Fruit fly (Drosophila melanogaster) whole organism, embryonic: Measurements from ENCODE around the gene cic.

Experiments
- Awh ChIP-seq: fragments of 200-800 bp; sonication (Bioruptor generic); IDR thresholded peaks from 2 replicates; pipeline ENCODE4, ENCODE4 v1.3.6; 2022; ENCODE audit warnings: missing biosample characterization, missing genetic modification characterization
- Blimp-1 ChIP-seq: fragments of 200-800 bp; sonication (Bioruptor generic); optimal IDR thresholded peaks from 3 replicates; lab custom pipeline; 2018; ENCODE audit warnings: missing biosample characterization, missing genetic modification characterization, mild to moderate bottlenecking, moderate library complexity, missing genetic modification reagents
- CG10321 ChIP-seq: fragments of 200-800 bp; sonication (Bioruptor generic); IDR thresholded peaks from 2 replicates; pipeline ENCODE4 v1.3.6; 2022; ENCODE audit warnings: missing biosample characterization, missing genetic modification characterization
- CG10979 ChIP-seq: fragments of 200-800 bp; sonication (Bioruptor generic); optimal IDR thresholded peaks from 2 replicates; lab custom pipeline; 2018; ENCODE audit warnings: missing biosample characterization, mild to moderate bottlenecking, missing genetic modification characterization, moderate library complexity
- CG11085 ChIP-seq: fragments of 200-800 bp; sonication (Bioruptor generic); IDR thresholded peaks from 2 replicates; pipeline ENCODE4 v1.3.6; 2022; ENCODE audit warnings: missing biosample characterization, missing genetic modification characterization
- CG11560 ChIP-seq: fragments of 200-800 bp; sonication (Bioruptor generic); IDR thresholded peaks from 3 replicates; pipeline ENCODE4 v1.3.6; 2022; ENCODE audit warnings: missing biosample characterization, missing genetic modification characterization
- CG12391 ChIP-seq: fragments of 200-800 bp; sonication (Bioruptor generic); optimal IDR thresholded peaks from 3 replicates; lab custom pipeline; 2018; ENCODE audit warnings: missing biosample characterization, mild to moderate bottlenecking, missing genetic modification characterization, moderate library complexity
- CG17361 ChIP-seq: fragments of 200-800 bp; sonication (Bioruptor generic); IDR thresholded peaks from 3 replicates; pipeline ENCODE4 v1.3.6; 2022; ENCODE audit warnings: missing biosample characterization, missing genetic modification characterization
- CG17802 ChIP-seq: fragments of 200-800 bp; sonication (Bioruptor generic); optimal IDR thresholded peaks from 2 replicates; lab custom pipeline; 2018; ENCODE audit warnings: missing biosample characterization, mild to moderate bottlenecking, missing genetic modification characterization, moderate library complexity
- CG18262 ChIP-seq: fragments of 200-800 bp; optimal IDR thresholded peaks from 3 replicates; lab custom pipeline; 2019; ENCODE audit warnings: missing biosample characterization, mild to moderate bottlenecking, missing genetic modification characterization, moderate library complexity
- CG18764 ChIP-seq: fragments of 200-800 bp; sonication (Bioruptor generic); optimal IDR thresholded peaks from 3 replicates; lab custom pipeline; 2016; ENCODE audit warnings: missing biosample characterization, missing genetic modification characterization
- CG2712 ChIP-seq: fragments of 200-800 bp; optimal IDR thresholded peaks from 3 replicates; lab custom pipeline; 2019; ENCODE audit warnings: missing biosample characterization, mild to moderate bottlenecking, missing genetic modification characterization, moderate library complexity
- CG2875 ChIP-seq: fragments of 200-800 bp; sonication (Bioruptor generic); optimal IDR thresholded peaks from 2 replicates; lab custom pipeline; 2017; ENCODE audit warnings: missing biosample characterization, mild to moderate bottlenecking, missing genetic modification characterization, missing genetic modification reagents
- CG4360 ChIP-seq: fragments of 200-800 bp; sonication (Bioruptor generic); IDR thresholded peaks from 2 replicates; pipeline ENCODE4 v1.3.6; 2022; ENCODE audit warnings: missing biosample characterization, missing genetic modification characterization
- CG4707 ChIP-seq: fragments of 200-800 bp; sonication (Bioruptor generic); optimal IDR thresholded peaks from 2 replicates; lab custom pipeline; 2018; ENCODE audit warnings: missing biosample characterization, mild to moderate bottlenecking, missing genetic modification characterization, moderate library complexity
- CG9215 ChIP-seq: fragments of 200-800 bp; sonication (Bioruptor generic); IDR thresholded peaks from 2 replicates; pipeline ENCODE4 v1.3.6; 2022; ENCODE audit warnings: missing biosample characterization, missing genetic modification characterization
- CoRest ChIP-seq: fragments of 200-800 bp; sonication (Bioruptor generic); optimal IDR thresholded peaks from 3 replicates; lab custom pipeline; 2018; ENCODE audit warnings: missing biosample characterization, mild to moderate bottlenecking, missing genetic modification characterization, moderate library complexity
- Dek ChIP-seq: fragments of 200-800 bp; sonication (Bioruptor generic); optimal IDR thresholded peaks from 3 replicates; lab custom pipeline; 2019; ENCODE audit warnings: missing biosample characterization, mild to moderate bottlenecking, missing genetic modification characterization, moderate library complexity
- Dip2 ChIP-seq: fragments of 200-800 bp; sonication (Bioruptor generic); IDR thresholded peaks from 2 replicates; pipeline ENCODE4 v1.3.6; 2022; ENCODE audit warnings: missing biosample characterization, missing genetic modification characterization
- Eip74EF ChIP-seq, 2 experiments: fragments of 200-800 bp in 1 of 2; fragments of >200 bp in 1 of 2; sonication (Bioruptor generic) in 1 of 2; optimal IDR thresholded peaks; 2 replicates each; lab custom pipeline; 2017 to 2019; ENCODE audit warnings: missing biosample characterization in 2 of 2, missing genetic modification characterization in 2 of 2, mild to moderate bottlenecking in 1 of 2, moderate library complexity in 1 of 2
- Elba2 ChIP-seq: fragments of 200-800 bp; sonication (Bioruptor generic); optimal IDR thresholded peaks from 3 replicates; lab custom pipeline; 2016; ENCODE audit warnings: missing biosample characterization, missing genetic modification characterization
- Myb ChIP-seq: fragments of 200-800 bp; sonication (Bioruptor generic); optimal IDR thresholded peaks from 2 replicates; lab custom pipeline; 2016; ENCODE audit warnings: missing biosample characterization, missing genetic modification characterization
- Scr ChIP-seq: fragments of 200-800 bp; sonication (Bioruptor generic); IDR thresholded peaks from 2 replicates; pipeline ENCODE4 v1.3.6; 2022; ENCODE audit warnings: missing biosample characterization, missing genetic modification characterization; ENCODE audit not compliant: partially characterized antibody
- Side ChIP-seq: fragments of 200-800 bp; sonication (Bioruptor generic); optimal IDR thresholded peaks from 2 replicates; lab custom pipeline; 2016; ENCODE audit warnings: missing biosample characterization, missing genetic modification characterization
- amos ChIP-seq: fragments of 200-800 bp; sonication (Bioruptor generic); IDR thresholded peaks from 2 replicates; pipeline ENCODE4 v1.3.6; 2022; ENCODE audit warnings: missing biosample characterization, missing genetic modification characterization; ENCODE audit not compliant: partially characterized antibody
- ara ChIP-seq: fragments of 200-800 bp; sonication (Bioruptor generic); IDR thresholded peaks from 2 replicates; pipeline ENCODE4 v1.3.6; 2022; ENCODE audit warnings: missing biosample characterization, missing genetic modification characterization
- bsh ChIP-seq, 2 experiments: fragments of 200-800 bp; sonication (Bioruptor generic); optimal IDR thresholded peaks; 2 replicates each; lab custom pipeline; 2017 to 2018; ENCODE audit warnings: mild to moderate bottlenecking in 2 of 2, missing biosample characterization in 2 of 2, missing genetic modification characterization in 2 of 2, moderate library complexity in 1 of 2
- chinmo ChIP-seq: fragments of 200-800 bp; sonication (Bioruptor generic); IDR thresholded peaks from 4 replicates; pipeline ENCODE4 v1.3.6; 2022; ENCODE audit warnings: missing biosample characterization, missing genetic modification characterization; ENCODE audit not compliant: partially characterized antibody
- dmrt11E ChIP-seq: fragments of 200-800 bp; sonication (Bioruptor generic); optimal IDR thresholded peaks from 3 replicates; lab custom pipeline; 2018; ENCODE audit warnings: missing biosample characterization, mild to moderate bottlenecking, missing genetic modification characterization, moderate library complexity
- dpn ChIP-seq, 2 experiments: fragments of 200-800 bp; sonication (Bioruptor generic); optimal IDR thresholded peaks; 3 replicates each; lab custom pipeline; 2016; ENCODE audit warnings: missing biosample characterization in 2 of 2, missing genetic modification characterization in 2 of 2
- dysf ChIP-seq: fragments of 200-800 bp; sonication (Bioruptor generic); IDR thresholded peaks from 3 replicates; pipeline ENCODE4 v1.3.6; 2022; ENCODE audit warnings: missing biosample characterization, missing genetic modification characterization
- en ChIP-seq: fragments of 200-800 bp; sonication (Bioruptor generic); optimal IDR thresholded peaks from 2 replicates; lab custom pipeline; 2016; ENCODE audit warnings: missing biosample characterization, missing genetic modification characterization
- fd96Cb ChIP-seq: fragments of 200-800 bp; sonication (Bioruptor generic); optimal IDR thresholded peaks from 2 replicates; lab custom pipeline; 2018; ENCODE audit warnings: missing biosample characterization, mild to moderate bottlenecking, missing genetic modification characterization, moderate library complexity
- gsb-n ChIP-seq: fragments of 200-800 bp; sonication (Bioruptor generic); optimal IDR thresholded peaks from 3 replicates; lab custom pipeline; 2018; ENCODE audit warnings: missing biosample characterization, mild to moderate bottlenecking, missing genetic modification characterization
- hth ChIP-seq: fragments of >200 bp; optimal IDR thresholded peaks from 2 replicates; lab custom pipeline; 2017; ENCODE audit warnings: inconsistent platforms
- jing ChIP-seq: fragments of 200-800 bp; sonication (Bioruptor generic); optimal IDR thresholded peaks from 2 replicates; lab custom pipeline; 2018; ENCODE audit warnings: missing biosample characterization, mild to moderate bottlenecking, missing genetic modification characterization
- lola ChIP-seq, 3 experiments: fragments of >200 bp in 2 of 3; fragments of 200-800 bp in 1 of 3; sonication (Bioruptor generic) in 1 of 3; optimal IDR thresholded peaks; 2 replicates each; lab custom pipeline; 2017 to 2019; ENCODE audit warnings: missing biosample characterization in 3 of 3, missing genetic modification characterization in 3 of 3, mild to moderate bottlenecking in 1 of 3, moderate library complexity in 1 of 3
- mirr ChIP-seq: fragments of 200-800 bp; sonication (Bioruptor generic); optimal IDR thresholded peaks from 3 replicates; lab custom pipeline; 2018; ENCODE audit warnings: missing biosample characterization, mild to moderate bottlenecking, missing genetic modification characterization
- nmo ChIP-seq: fragments of 200-800 bp; sonication (Bioruptor generic); optimal IDR thresholded peaks from 2 replicates; lab custom pipeline; 2018; ENCODE audit warnings: missing biosample characterization, mild to moderate bottlenecking, missing genetic modification characterization, moderate library complexity
- phol ChIP-seq: fragments of 200-800 bp; sonication (Bioruptor generic); optimal IDR thresholded peaks from 3 replicates; lab custom pipeline; 2018; ENCODE audit warnings: missing biosample characterization, mild to moderate bottlenecking, missing genetic modification characterization, moderate library complexity
- sd ChIP-seq: fragments of 200-800 bp; sonication (Bioruptor generic); optimal IDR thresholded peaks from 3 replicates; lab custom pipeline; 2018; ENCODE audit warnings: missing biosample characterization, mild to moderate bottlenecking, missing genetic modification characterization, moderate library complexity
- sens ChIP-seq: fragments of 200-800 bp; sonication (Bioruptor generic); peaks from one replicate; lab custom pipeline; 2016; ENCODE audit warnings: missing biosample characterization, missing genetic modification characterization
- shn ChIP-seq: fragments of 200-800 bp; sonication (Bioruptor generic); optimal IDR thresholded peaks from 3 replicates; lab custom pipeline; 2016; ENCODE audit warnings: missing biosample characterization, missing genetic modification characterization
- tgo ChIP-seq: fragments of 200-800 bp; sonication (Bioruptor generic); IDR thresholded peaks from 3 replicates; pipeline ENCODE4 v1.3.6; 2022; ENCODE audit warnings: missing biosample characterization, missing genetic modification characterization
- tin ChIP-seq: fragments of 200-800 bp; sonication (Bioruptor generic); optimal IDR thresholded peaks from 3 replicates; lab custom pipeline; 2016; ENCODE audit warnings: missing biosample characterization, missing genetic modification characterization
- zf30C ChIP-seq: fragments of 200-800 bp; sonication (Bioruptor generic); optimal IDR thresholded peaks from 3 replicates; lab custom pipeline; 2018; ENCODE audit warnings: missing biosample characterization, mild to moderate bottlenecking, missing genetic modification characterization

Gene cic

dm6 chr3R:20257180-20257936 is 4.8 kb downstream of the cic start (continued):
- peak; percentile 3 for TF ChIP-seq gsb-n (tag; lab: Kevin White, UChicago)
- no peak; the same call in 1 of the 2 replicates for TF ChIP-seq amos
- no peak for TF ChIP-seq tin (GFP tag; lab: Kevin White, UChicago)
- no peak for TF ChIP-seq Myb (GFP tag; lab: Kevin White, UChicago)
- peak; percentile 92 for TF ChIP-seq CG4360 (GFP tag; lab: Robert Waterston, UW)
- peak; percentile 41; the same call in 1 of the 3 replicates for TF ChIP-seq dysf (GFP tag; lab: Robert Waterston, UW)
- TF ChIP-seq CG12391 (tag; lab: Kevin White, UChicago), result peak; percentile 4
- no peak for TF ChIP-seq tgo (GFP tag; lab: Robert Waterston, UW)
- TF ChIP-seq Side (GFP tag; lab: Kevin White, UChicago), result peak; percentile 34
- TF ChIP-seq shn (GFP tag; lab: Kevin White, UChicago), result peak; percentile 14
- no peak for TF ChIP-seq CG18764 (GFP tag; lab: Kevin White, UChicago)
- TF ChIP-seq sd, result peak; percentile 42
- TF ChIP-seq Scr (GFP tag; lab: Robert Waterston, UW), result 0 out of 2 replicates have a peak, but pooled peaks have one; percentile 18
- TF ChIP-seq CG11560 (tag; lab: Robert Waterston, UW), result no peak
- TF ChIP-seq ara (GFP tag; lab: Robert Waterston, UW), result no peak
- TF ChIP-seq Blimp-1, result peak; percentile 30
- peak; percentile 4 for TF ChIP-seq CG2712 (tag; lab: Kevin White, UChicago)
- TF ChIP-seq jing, result no peak
- no peak for TF ChIP-seq CG4707 (GFP tag; lab: Kevin White, UChicago)
- no peak for TF ChIP-seq Dek (tag; lab: Kevin White, UChicago)

- TF ChIP-seq phol (tag; lab: Kevin White, UChicago) (peak; percentile 4), lola (GFP tag; optimal IDR thresholded peaks at IDR 0.05; lab: Kevin White, UChicago) (peak in 1 of 3 experiments; percentile 3), CG10979 (tag; lab: Kevin White, UChicago) (peak; percentile 9), mirr (GFP tag; lab: Kevin White, UChicago) (no peak), CG18262 (tag; lab: Kevin White, UChicago) (peak; percentile 9), fd96Cb (tag; lab: Kevin White, UChicago) (peak; percentile 0), sd (no peak), sens (peak; percentile 87), zf30C (GFP tag; lab: Kevin White, UChicago) (no peak), hth (no peak), dmrt11E (tag; lab: Kevin White, UChicago) (peak; percentile 15)
Measured at dm6 chr3R:20257937-20258334, 5.4 kb downstream of the cic start.

- TF ChIP-seq CG11085 (no peak), CG10321 (GFP tag; lab: Robert Waterston, UW) (no peak), chinmo (GFP tag; lab: Robert Waterston, UW) (0 out of 4 replicates have a peak, but pooled peaks have one; percentile 47), CG2875 (no peak), mirr (GFP tag; lab: Kevin White, UChicago) (no peak), Awh (GFP tag; lab: Robert Waterston, UW) (0 out of 2 replicates have a peak, but pooled peaks have one; percentile 22), Eip74EF (GFP tag; optimal IDR thresholded peaks at IDR 0.05; lab: Kevin White, UChicago) (peak in 1 of 2 experiments; percentile 2), Dip2 (GFP tag; lab: Robert Waterston, UW) (no peak), CG17802 (no peak), CoRest (tag; lab: Kevin White, UChicago) (no peak), CG17361 (GFP tag; lab: Robert Waterston, UW) (no peak), dpn (GFP tag; optimal IDR thresholded peaks at IDR 0.05; lab: Kevin White, UChicago) (no peak), nmo (GFP tag; lab: Kevin White, UChicago) (no peak), CG9215 (no peak), Elba2 (GFP tag; lab: Kevin White, UChicago) (no peak), en (no peak), bsh (GFP tag; optimal IDR thresholded peaks at IDR 0.05; lab: Kevin White, UChicago) (no peak)
Measured at dm6 chr3R:20258799-20259405, 6.3 kb downstream of the cic start.
